Fruit fly (Drosophila melanogaster) whole organism: ENCODE measurements around the gene karr.
"Not testable (repeated sequence)": the region's sequence is repeated elsewhere in the genome, so short reads cannot be mapped to it uniquely, and the experiment has no call there.

Source experiments
- CG8478 ChIP-seq: fragments of >200 bp; optimal IDR thresholded peaks from 2 replicates; lab custom pipeline; 2018; ENCODE audit warnings: inconsistent platforms
- pan ChIP-seq: fragments of >200 bp; optimal IDR thresholded peaks from 2 replicates; lab custom pipeline; 2017
- psq ChIP-seq: fragments of >200 bp; optimal IDR thresholded peaks from 2 replicates; lab custom pipeline; 2017
- usp ChIP-seq: fragments of >200 bp; optimal IDR thresholded peaks from 2 replicates; lab custom pipeline; 2017; ENCODE audit warnings: missing biosample characterization, missing genetic modification characterization, mixed read lengths

dm6 chrX:20096374-20096773 lies 14.0 kb downstream of the karr start, which contains the start of gene CG42581:
- not testable (repeated sequence) for TF ChIP-seq psq (lab: Kevin White, UChicago); usp (GFP tag; lab: Kevin White, UChicago); CG8478 (lab: Kevin White, UChicago); pan (lab: Kevin White, UChicago)
